Fruit fly (Drosophila melanogaster) S2 (cell line): ENCODE data around the gene Archease.

Source experiments
- CG8478 ChIP-seq: fragments of >200 bp; optimal IDR thresholded peaks from 2 replicates; lab custom pipeline; 2018
- CTCF ChIP-seq, 2 experiments: fragments of >200 bp; optimal IDR thresholded peaks; 2 replicates each; lab custom pipeline; 2018

dm6 chr3R:21632930-21633780 lies 29.6 kb downstream of the Archease start:
- TF ChIP-seq CG8478, result no peak
- TF ChIP-seq CTCF (optimal IDR thresholded peaks at IDR 0.05; lab: Kevin White, UChicago), result no peak
